Worm (Caenorhabditis elegans) whole organism, midembryonic: Measurements from ENCODE around the gene T22E5.1.

ENCODE experiments used
- T22C8.4 ChIP-seq: fragments of 200-800 bp; sonication (Bioruptor generic); IDR thresholded peaks from 2 replicates; pipeline ENCODE4 v1.3.6; 2022; ENCODE audit warnings: missing genetic modification characterization, missing compliant biosample characterization
- cog-1 ChIP-seq: sonication (generic microtip); optimal IDR thresholded peaks from 2 replicates; lab custom pipeline; 2016; ENCODE audit warnings: missing genetic modification characterization, missing compliant biosample characterization
- flt-1 ChIP-seq: fragments of 200-800 bp; sonication (Bioruptor generic); IDR thresholded peaks from 2 replicates; pipeline ENCODE4 v1.3.6; 2022; ENCODE audit warnings: missing genetic modification characterization, missing compliant biosample characterization
- med-1 ChIP-seq: sonication (generic microtip); optimal IDR thresholded peaks from 2 replicates; lab custom pipeline; 2017; ENCODE audit warnings: missing genetic modification characterization, mild to moderate bottlenecking, missing compliant biosample characterization, antibody characterized with exemption, missing genetic modification reagents; ENCODE audit not compliant: insufficient read depth
- tab-1 ChIP-seq: fragments of 200-800 bp; sonication (Bioruptor generic); IDR thresholded peaks from 2 replicates; pipeline ENCODE4 v1.3.6; 2022; ENCODE audit warnings: missing genetic modification characterization, missing compliant biosample characterization
- ztf-23 ChIP-seq: fragments of 200-800 bp; sonication (Bioruptor generic); IDR thresholded peaks from 2 replicates; pipeline ENCODE4 v1.3.6; 2022; ENCODE audit warnings: missing genetic modification reagents, missing genetic modification characterization, missing compliant biosample characterization
- ztf-29 ChIP-seq: fragments of 200-800 bp; sonication (Bioruptor generic); IDR thresholded peaks from 2 replicates; pipeline ENCODE4 v1.3.6; 2022; ENCODE audit warnings: missing genetic modification reagents, missing genetic modification characterization, missing compliant biosample characterization

ce11 chrX:6435812-6436211, 23.1 kb downstream of the T22E5.1 start:
- TF ChIP-seq flt-1 (GFP tag; lab: Robert Waterston, UW) (no peak), med-1 (GFP tag; lab: Kevin White, UChicago) (no peak), ztf-23 (no peak), tab-1 (GFP tag; lab: Robert Waterston, UW) (no peak), cog-1 (no peak), T22C8.4 (GFP tag; lab: Robert Waterston, UW) (no peak), ztf-29 (GFP tag; lab: Robert Waterston, UW) (no peak)
